Worm (Caenorhabditis elegans) whole organism, late embryonic: ENCODE measurements around the gene Y37H2A.18.

Source experiments
- C08G9.2 ChIP-seq: sonication (generic microtip); optimal IDR thresholded peaks from 2 replicates; lab custom pipeline; 2016; ENCODE audit warnings: mild to moderate bottlenecking, missing genetic modification characterization, moderate library complexity, missing compliant biosample characterization
- F13H6.1 ChIP-seq: sonication (generic microtip); optimal IDR thresholded peaks from 2 replicates; lab custom pipeline; 2016; ENCODE audit warnings: missing genetic modification characterization, missing compliant biosample characterization
- ahr-1 ChIP-seq: sonication (generic microtip); optimal IDR thresholded peaks from 2 replicates; lab custom pipeline; 2016; ENCODE audit warnings: missing genetic modification characterization, missing compliant biosample characterization
- ama-1 ChIP-seq: fragments of 150-350 bp; optimal IDR thresholded peaks from 2 replicates; lab custom pipeline; 2014
- ceh-14 ChIP-seq: sonication (generic microtip); optimal IDR thresholded peaks from 2 replicates; lab custom pipeline; 2016; ENCODE audit warnings: missing genotype, missing genetic modification characterization, missing compliant biosample characterization
- ceh-31 ChIP-seq: sonication (generic microtip); optimal IDR thresholded peaks from 2 replicates; lab custom pipeline; 2016; ENCODE audit warnings: missing genetic modification characterization, missing compliant biosample characterization
- ceh-45 ChIP-seq: fragments of 200-800 bp; sonication (Bioruptor generic); IDR thresholded peaks from 2 replicates; pipeline ENCODE4 v1.3.6; 2022; ENCODE audit warnings: missing genetic modification reagents, missing genetic modification characterization, missing compliant biosample characterization
- ceh-48 ChIP-seq: sonication (generic microtip); optimal IDR thresholded peaks from 2 replicates; lab custom pipeline; 2016; ENCODE audit warnings: missing genetic modification characterization, inconsistent platforms, missing compliant biosample characterization
- ceh-6 ChIP-seq: fragments of 200-800 bp; sonication (Bioruptor generic); optimal IDR thresholded peaks from 2 replicates; lab custom pipeline; 2018; ENCODE audit warnings: mild to moderate bottlenecking, missing genetic modification characterization, missing compliant biosample characterization
- ceh-9 ChIP-seq: sonication (generic microtip); optimal IDR thresholded peaks from 2 replicates; lab custom pipeline; 2016; ENCODE audit warnings: mild to moderate bottlenecking, missing genetic modification characterization, inconsistent platforms, missing compliant biosample characterization
- dve-1 ChIP-seq: sonication (generic microtip); optimal IDR thresholded peaks from 2 replicates; lab custom pipeline; 2017; ENCODE audit warnings: antibody characterized with exemption, mild to moderate bottlenecking, missing genetic modification characterization, missing compliant biosample characterization
- elt-2 ChIP-seq: sonication (generic microtip); optimal IDR thresholded peaks from 2 replicates; lab custom pipeline; 2016; ENCODE audit warnings: missing genetic modification reagents, missing genetic modification characterization, missing compliant biosample characterization
- elt-4 ChIP-seq: sonication (generic microtip); optimal IDR thresholded peaks from 2 replicates; lab custom pipeline; 2016; ENCODE audit warnings: missing genetic modification characterization, missing compliant biosample characterization
- hlh-13 ChIP-seq: fragments of 200-800 bp; sonication (Bioruptor generic); optimal IDR thresholded peaks from 2 replicates; lab custom pipeline; 2018; ENCODE audit warnings: mild to moderate bottlenecking, missing genetic modification characterization, missing compliant biosample characterization
- hlh-15 ChIP-seq: sonication (generic microtip); optimal IDR thresholded peaks from 2 replicates; lab custom pipeline; 2016; ENCODE audit warnings: missing genetic modification characterization, missing compliant biosample characterization
- hlh-30 ChIP-seq: sonication (generic microtip); optimal IDR thresholded peaks from 2 replicates; lab custom pipeline; 2017; ENCODE audit warnings: antibody characterized with exemption, missing genetic modification characterization, missing compliant biosample characterization; ENCODE audit not compliant: insufficient read depth
- hlh-6 ChIP-seq: sonication (generic microtip); optimal IDR thresholded peaks from 2 replicates; lab custom pipeline; 2016; ENCODE audit warnings: missing genotype, missing genetic modification characterization, missing compliant biosample characterization
- lin-11 ChIP-seq: fragments of 200-800 bp; sonication (Bioruptor generic); optimal IDR thresholded peaks from 2 replicates; lab custom pipeline; 2018; ENCODE audit warnings: mild to moderate bottlenecking, missing genetic modification characterization, missing compliant biosample characterization
- madf-2 ChIP-seq: sonication (generic microtip); optimal IDR thresholded peaks from 2 replicates; lab custom pipeline; 2017; ENCODE audit warnings: missing genetic modification characterization, missing compliant biosample characterization
- mec-3 ChIP-seq: sonication (generic microtip); optimal IDR thresholded peaks from 2 replicates; lab custom pipeline; 2016; ENCODE audit warnings: borderline replicate concordance, missing genetic modification characterization, missing compliant biosample characterization
- npax-4 ChIP-seq: sonication (generic microtip); optimal IDR thresholded peaks from 2 replicates; lab custom pipeline; 2016; ENCODE audit warnings: missing genetic modification characterization, missing compliant biosample characterization
- pax-1 ChIP-seq: fragments of 150-350 bp; optimal IDR thresholded peaks from 2 replicates; lab custom pipeline; 2014; ENCODE audit warnings: missing biosample characterization, missing genetic modification characterization
- pha-4 ChIP-seq: fragments of 150-350 bp; optimal IDR thresholded peaks from 2 replicates; lab custom pipeline; 2018; ENCODE audit warnings: missing biosample characterization, missing genetic modification reagents, missing genetic modification characterization
- pqm-1 ChIP-seq: sonication (generic microtip); optimal IDR thresholded peaks from 2 replicates; lab custom pipeline; 2016; ENCODE audit warnings: missing genetic modification characterization, missing compliant biosample characterization
- rnt-1 ChIP-seq: sonication (generic microtip); optimal IDR thresholded peaks from 2 replicates; lab custom pipeline; 2016; ENCODE audit warnings: missing genetic modification characterization, missing compliant biosample characterization
- sox-2 ChIP-seq: fragments of 200-800 bp; sonication (Bioruptor generic); IDR thresholded peaks from 2 replicates; pipeline ENCODE4 v1.3.6; 2022; ENCODE audit warnings: missing genetic modification reagents, missing genetic modification characterization, missing compliant biosample characterization
- syd-9 ChIP-seq: sonication (generic microtip); optimal IDR thresholded peaks from 2 replicates; lab custom pipeline; 2016; ENCODE audit warnings: mild to moderate bottlenecking, missing genetic modification characterization, moderate library complexity, missing compliant biosample characterization
- ttx-3 ChIP-seq: sonication (generic microtip); optimal IDR thresholded peaks from 2 replicates; lab custom pipeline; 2016; ENCODE audit warnings: missing genetic modification reagents, missing genetic modification characterization, missing compliant biosample characterization
- unc-3 ChIP-seq, 2 experiments: fragments of 200-800 bp in 1 of 2; sonication (Bioruptor generic) in 1 of 2; sonication (generic microtip) in 1 of 2; conservative IDR thresholded peaks in 1 of 2; optimal IDR thresholded peaks in 1 of 2; 2 replicates each; pipeline versions ENCODE4 v1.3.6 to Lab custom; 2016 to 2022; ENCODE audit warnings: missing compliant biosample characterization in 2 of 2, missing genetic modification characterization in 2 of 2, missing genetic modification reagents in 1 of 2
- unc-42 ChIP-seq: sonication (generic microtip); optimal IDR thresholded peaks from 2 replicates; lab custom pipeline; 2016; ENCODE audit warnings: missing genotype, missing genetic modification characterization, missing compliant biosample characterization
- zip-5 ChIP-seq: sonication (generic microtip); optimal IDR thresholded peaks from 2 replicates; lab custom pipeline; 2016; ENCODE audit warnings: missing genetic modification characterization, missing compliant biosample characterization

Y37H2A.18 gene

ce11 chrV:18131049-18131448, 2.0 kb downstream of the Y37H2A.18 start, which contains the start of gene Y37H2A.12:
Gene Y37H2A.12, minus strand, starts transcription at chrV:18131129.
- no peak for TF ChIP-seq pha-4 (tag; lab: Kevin White, UChicago)
- no peak for TF ChIP-seq pax-1 (tag; lab: Kevin White, UChicago)
- TF ChIP-seq ahr-1 (tag; lab: Kevin White, UChicago) = no peak
- no peak for TF ChIP-seq syd-9
- no peak for TF ChIP-seq unc-42 (tag; lab: Kevin White, UChicago)

ce11 chrV:18129663-18130272, 3.3 kb downstream of the Y37H2A.18 start:
- peak; percentile 55 for TF ChIP-seq ceh-48

ce11 chrV:18128545-18128944, 4.5 kb downstream of the Y37H2A.18 start:
- TF ChIP-seq zip-5 (no peak), madf-2 (tag; lab: Kevin White, UChicago) (no peak), ama-1 (lab: Kevin White, UChicago) (no peak), npax-4 (tag; lab: Kevin White, UChicago) (no peak), ceh-9 (tag; lab: Kevin White, UChicago) (no peak), mec-3 (tag; lab: Kevin White, UChicago) (no peak), unc-3 (GFP tag; conservative IDR thresholded peaks at IDR 0.05; lab: Robert Waterston, UW) (no peak), unc-3 (tag; optimal IDR thresholded peaks at IDR 0.05; lab: Kevin White, UChicago) (no peak), C08G9.2 (tag; lab: Kevin White, UChicago) (no peak), ceh-14 (tag; lab: Kevin White, UChicago) (no peak), F13H6.1 (tag; lab: Kevin White, UChicago) (no peak), ceh-45 (GFP tag; lab: Robert Waterston, UW) (no peak), pax-1 (tag; lab: Kevin White, UChicago) (no peak), hlh-15 (tag; lab: Kevin White, UChicago) (no peak), rnt-1 (tag; lab: Kevin White, UChicago) (no peak), elt-2 (tag; lab: Kevin White, UChicago) (no peak), lin-11 (tag; lab: Kevin White, UChicago) (no peak), ceh-6 (GFP tag; lab: Kevin White, UChicago) (no peak), dve-1 (tag; lab: Kevin White, UChicago) (no peak), sox-2 (no peak)

- no peak for TF ChIP-seq pax-1 (tag; lab: Kevin White, UChicago)
- no peak for TF ChIP-seq mec-3 (tag; lab: Kevin White, UChicago)
- TF ChIP-seq hlh-30 (tag; lab: Kevin White, UChicago) = no peak
- TF ChIP-seq ttx-3 (tag; lab: Kevin White, UChicago) = no peak
- no peak for TF ChIP-seq ceh-31 (tag; lab: Kevin White, UChicago)
These were observed 5.9 kb downstream of the Y37H2A.18 start, which contains the start of gene fbxa-211 for ce11 chrV:18127192-18127591. Gene fbxa-211, plus strand, starts transcription at chrV:18127519.

- TF ChIP-seq pqm-1 (tag; lab: Kevin White, UChicago) = no peak
- TF ChIP-seq hlh-13 (GFP tag; lab: Kevin White, UChicago) = no peak
- TF ChIP-seq hlh-15 (tag; lab: Kevin White, UChicago) = no peak
- TF ChIP-seq elt-4 (tag; lab: Kevin White, UChicago) = no peak
- no peak for TF ChIP-seq hlh-6 (tag; lab: Kevin White, UChicago)
- TF ChIP-seq pha-4 (tag; lab: Kevin White, UChicago) = no peak
These were observed 8.0 kb downstream of the Y37H2A.18 start, which contains the start of gene fbxa-210 for ce11 chrV:18125075-18125474. Gene fbxa-210, plus strand, starts transcription at chrV:18125375.
